Fruit fly (Drosophila melanogaster): ENCODE measurements around the gene cal1.

Gene cal1

dm6 chr3R:17079859-17080255 lies 8.2 kb upstream of the cal1 start, which contains the start of the genes Keap1 and kuk (continued):
- TF ChIP-seq CG6683 (GFP tag; optimal IDR thresholded peaks at IDR 0.05) (no peak), gsb (GFP tag; IDR thresholded peaks at IDR 0.05) (no peak), NC2α (GFP tag; optimal IDR thresholded peaks at IDR 0.05) (peak; percentile 35), Optix (GFP tag; IDR thresholded peaks at IDR 0.05) (no peak), sima (GFP tag; optimal IDR thresholded peaks at IDR 0.05) (no peak), caup (GFP tag; optimal IDR thresholded peaks at IDR 0.05; ENCODE audit: severe bottlenecking) (peak; percentile 59), zfh2 (GFP tag; optimal IDR thresholded peaks at IDR 0.05) (peak; percentile 56), hb (GFP tag; IDR thresholded peaks at IDR 0.05; ENCODE audit: partially characterized antibody) (peak; percentile 59; the same call in 2 of the 3 replicates), br (optimal IDR thresholded peaks at IDR 0.05) (no peak), Kr (GFP tag; optimal IDR thresholded peaks at IDR 0.05) (no peak), PHDP (tag; optimal IDR thresholded peaks at IDR 0.05) (peak; percentile 27), Mrtf (GFP tag; IDR thresholded peaks at IDR 0.05) (no peak), emc (GFP tag; optimal IDR thresholded peaks at IDR 0.05) (peak; percentile 62), kni (GFP tag; optimal IDR thresholded peaks at IDR 0.05) (no peak), Oli (tag; optimal IDR thresholded peaks at IDR 0.05) (peak; percentile 3), run (tag; optimal IDR thresholded peaks at IDR 0.05) (no peak), schlank (tag; optimal IDR thresholded peaks at IDR 0.05) (peak; percentile 44), az2 (GFP tag; optimal IDR thresholded peaks at IDR 0.05) (peak; percentile 50), cato (GFP tag; optimal IDR thresholded peaks at IDR 0.05; ENCODE audit: borderline replicate concordance) (peak; percentile 21), Nf-YC (tag; optimal IDR thresholded peaks at IDR 0.05) (peak; percentile 28), CG9876 (GFP tag; optimal IDR thresholded peaks at IDR 0.05) (peak; percentile 24), CG12071 (GFP tag; optimal IDR thresholded peaks at IDR 0.05) (peak; percentile 28), jigr1 (GFP tag; IDR thresholded peaks at IDR 0.05) (no peak), exex (tag; optimal IDR thresholded peaks at IDR 0.05) (no peak), pfk (GFP tag; optimal IDR thresholded peaks at IDR 0.05) (peak; percentile 29), hth (optimal IDR thresholded peaks at IDR 0.05) (no peak), CG12744 (GFP tag; optimal IDR thresholded peaks at IDR 0.05) (peak; percentile 49), aop (GFP tag; IDR thresholded peaks at IDR 0.05) (no peak), CG12942 (GFP tag; optimal IDR thresholded peaks at IDR 0.05) (peak; percentile 57), CG10274 (GFP tag; optimal IDR thresholded peaks at IDR 0.05) (no peak), chif (GFP tag; optimal IDR thresholded peaks at IDR 0.05) (peak; percentile 44 to 65), nerfin-1 (tag; optimal IDR thresholded peaks at IDR 0.05) (no peak), CG32767 (GFP tag; IDR thresholded peaks at IDR 0.05) (no peak), CG15479 (GFP tag; optimal IDR thresholded peaks at IDR 0.05) (no peak), nau (GFP tag; optimal IDR thresholded peaks at IDR 0.05) (no peak), CG11560 (tag; IDR thresholded peaks at IDR 0.05) (peak; percentile 13; the same call in 1 of the 3 replicates), CG31441 (GFP tag; IDR thresholded peaks at IDR 0.05) (no peak), z (GFP tag; IDR thresholded peaks at IDR 0.05) (no peak), GATAe (GFP tag; conservative IDR thresholded peaks at IDR 0.05) (no peak), HmgD (GFP tag; optimal IDR thresholded peaks at IDR 0.05) (no peak), grau (tag; optimal IDR thresholded peaks at IDR 0.05) (peak; percentile 24), eve (GFP tag; optimal IDR thresholded peaks at IDR 0.05) (no peak), CG1024 (GFP tag; IDR thresholded peaks at IDR 0.05) (0 out of 2 replicates have a peak, but pooled peaks have one; percentile 26), crc (GFP tag; optimal IDR thresholded peaks at IDR 0.05) (no peak), CG5180 (GFP tag; optimal IDR thresholded peaks at IDR 0.05) (no peak), CG4282 (GFP tag; optimal IDR thresholded peaks at IDR 0.05) (no peak), pum (GFP tag; optimal IDR thresholded peaks at IDR 0.05) (peak; percentile 63), CG2120 (GFP tag; optimal IDR thresholded peaks at IDR 0.05) (peak; percentile 81), CG8478 (optimal IDR thresholded peaks at IDR 0.05) (no peak), H15 (GFP tag; IDR thresholded peaks at IDR 0.05) (no peak), ATbp (GFP tag; optimal IDR thresholded peaks at IDR 0.05) (peak; percentile 24), cad (GFP tag; optimal IDR thresholded peaks at IDR 0.05) (no peak), ind (GFP tag; optimal IDR thresholded peaks at IDR 0.05) (peak; percentile 49)

Data from whole organism, embryonic.